Fruit fly (Drosophila melanogaster) whole organism, adult: Measurements from ENCODE around the gene Rala.

Source experiments
- CG11617 ChIP-seq: fragments of 200-800 bp; sonication (Bioruptor generic); optimal IDR thresholded peaks from 2 replicates; lab custom pipeline; 2017; ENCODE audit warnings: mild to moderate bottlenecking, missing biosample characterization, missing genetic modification reagents, missing genetic modification characterization
- CG12768 ChIP-seq: fragments of 200-800 bp; sonication (Bioruptor generic); optimal IDR thresholded peaks from 2 replicates; lab custom pipeline; 2017; ENCODE audit warnings: missing biosample characterization, missing genetic modification characterization, mild to moderate bottlenecking, moderate library complexity, missing genetic modification reagents
- CG14711 ChIP-seq: fragments of 200-800 bp; sonication (Bioruptor generic); optimal IDR thresholded peaks from 2 replicates; lab custom pipeline; 2018; ENCODE audit warnings: missing biosample characterization, mild to moderate bottlenecking, missing genetic modification characterization, moderate library complexity
- CG1620 ChIP-seq: fragments of 200-800 bp; sonication (Bioruptor generic); optimal IDR thresholded peaks from 2 replicates; lab custom pipeline; 2016; ENCODE audit warnings: missing biosample characterization, missing genetic modification characterization
- CG33017 ChIP-seq: fragments of 200-800 bp; sonication (Bioruptor generic); optimal IDR thresholded peaks from 2 replicates; lab custom pipeline; 2018; ENCODE audit warnings: missing biosample characterization, mild to moderate bottlenecking, missing genetic modification characterization, moderate library complexity
- CG5204 ChIP-seq: fragments of 200-800 bp; sonication (Bioruptor generic); optimal IDR thresholded peaks from 2 replicates; lab custom pipeline; 2016; ENCODE audit warnings: missing biosample characterization, missing genetic modification characterization
- CG7045 ChIP-seq: fragments of 200-800 bp; sonication (Bioruptor generic); optimal IDR thresholded peaks from 2 replicates; lab custom pipeline; 2017; ENCODE audit warnings: missing biosample characterization, mild to moderate bottlenecking, missing genetic modification characterization
- CG7101 ChIP-seq: fragments of 200-800 bp; sonication (Bioruptor generic); optimal IDR thresholded peaks from 2 replicates; lab custom pipeline; 2018; ENCODE audit warnings: missing biosample characterization, mild to moderate bottlenecking, missing genetic modification characterization, moderate library complexity
- Clk ChIP-seq: fragments of 200-800 bp; sonication (Bioruptor generic); optimal IDR thresholded peaks from 2 replicates; lab custom pipeline; 2017; ENCODE audit warnings: missing biosample characterization, missing genetic modification characterization
- Crg-1 ChIP-seq: fragments of 200-800 bp; sonication (Bioruptor generic); optimal IDR thresholded peaks from 2 replicates; lab custom pipeline; 2016; ENCODE audit warnings: missing biosample characterization, missing genetic modification characterization
- Hr96 ChIP-seq: fragments of 200-800 bp; sonication (Bioruptor generic); optimal IDR thresholded peaks from 2 replicates; lab custom pipeline; 2016; ENCODE audit warnings: missing biosample characterization, missing genetic modification characterization
- Mnt ChIP-seq: fragments of 200-800 bp; sonication (Bioruptor generic); optimal IDR thresholded peaks from 2 replicates; lab custom pipeline; 2016; ENCODE audit warnings: missing biosample characterization, mild to moderate bottlenecking, missing genetic modification characterization
- bab1 ChIP-seq: fragments of 200-800 bp; sonication (Bioruptor generic); optimal IDR thresholded peaks from 3 replicates; lab custom pipeline; 2019; ENCODE audit warnings: missing biosample characterization, mild to moderate bottlenecking, missing genetic modification characterization, moderate library complexity
- cic ChIP-seq: fragments of 200-800 bp; sonication (Bioruptor generic); optimal IDR thresholded peaks from 2 replicates; lab custom pipeline; 2017; ENCODE audit warnings: missing biosample characterization, mild to moderate bottlenecking, missing genetic modification characterization, moderate library complexity
- cnc ChIP-seq, 2 experiments: fragments of >200 bp; optimal IDR thresholded peaks; 2 replicates each; lab custom pipeline; 2017
- kay ChIP-seq: fragments of 200-800 bp; sonication (Bioruptor generic); peaks from one replicate; lab custom pipeline; 2016; ENCODE audit warnings: missing biosample characterization, missing genetic modification characterization, borderline replicate concordance
- ovo ChIP-seq: fragments of 200-800 bp; sonication (Bioruptor generic); optimal IDR thresholded peaks from 2 replicates; lab custom pipeline; 2016; ENCODE audit warnings: missing biosample characterization, missing genetic modification characterization
- pad ChIP-seq: fragments of 200-800 bp; sonication (Bioruptor generic); optimal IDR thresholded peaks from 3 replicates; lab custom pipeline; 2017; ENCODE audit warnings: missing biosample characterization, missing genetic modification characterization, mild to moderate bottlenecking, moderate library complexity, missing genetic modification reagents
- tj ChIP-seq: fragments of 200-800 bp; sonication (Bioruptor generic); optimal IDR thresholded peaks from 3 replicates; lab custom pipeline; 2017; ENCODE audit warnings: missing biosample characterization, mild to moderate bottlenecking, missing genetic modification characterization, moderate library complexity
- toe ChIP-seq: fragments of 200-800 bp; sonication (Bioruptor generic); optimal IDR thresholded peaks from 2 replicates; lab custom pipeline; 2016; ENCODE audit warnings: missing biosample characterization, missing genetic modification characterization

Gene Rala

DNA sequence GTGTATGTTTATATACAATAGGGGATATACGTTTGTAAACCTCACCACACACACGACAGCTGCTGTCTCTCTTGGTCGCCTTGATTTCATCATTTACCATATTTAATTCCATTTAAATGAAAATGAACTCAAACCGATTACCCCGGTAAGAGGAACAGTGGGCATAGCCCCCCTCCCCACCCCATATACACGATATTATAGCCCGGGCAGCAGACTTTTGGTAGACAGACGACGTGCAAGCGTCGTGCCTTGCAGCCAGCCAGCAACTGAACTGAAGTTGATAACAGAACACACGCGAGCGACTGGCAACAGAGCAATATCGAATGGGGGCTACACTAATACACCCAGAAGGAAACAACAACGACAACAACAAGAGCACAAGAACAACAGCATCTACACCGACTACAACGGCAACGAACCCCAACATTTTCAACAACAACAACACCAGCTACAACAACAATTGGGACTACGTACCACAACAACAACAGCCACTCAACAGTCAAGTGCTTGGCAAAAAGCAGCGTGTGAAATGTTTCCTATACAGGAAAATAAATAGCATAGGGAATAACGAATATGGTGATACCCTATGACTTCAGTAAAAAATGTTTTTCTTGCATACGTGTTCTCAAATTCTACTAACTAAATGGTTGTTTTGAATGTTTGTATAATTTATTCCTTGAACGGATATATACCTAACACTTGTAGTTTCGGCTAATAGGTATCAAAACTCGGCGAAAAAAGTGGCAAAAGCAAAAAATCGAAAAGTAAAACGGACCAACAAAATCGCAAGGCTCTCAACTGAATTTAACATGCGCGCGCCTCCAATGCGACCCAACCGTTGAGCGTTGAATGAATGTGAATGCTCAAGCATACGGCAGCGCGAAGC, 23.8 kb upstream of the Rala start:
- TF ChIP-seq bab1 (GFP tag; lab: Kevin White, UChicago), result peak; percentile 44
- peak; percentile 36 for TF ChIP-seq tj (GFP tag; lab: Kevin White, UChicago)
- TF ChIP-seq Clk (GFP tag; lab: Kevin White, UChicago), result no peak
- TF ChIP-seq toe (GFP tag; lab: Kevin White, UChicago), result peak; percentile 32
- peak; percentile 38 for TF ChIP-seq CG33017
- peak; percentile 46 for TF ChIP-seq cic (GFP tag; lab: Kevin White, UChicago)
- TF ChIP-seq Mnt (GFP tag; lab: Kevin White, UChicago), result peak; percentile 61
- no peak for TF ChIP-seq CG1620
- TF ChIP-seq ovo, result no peak
- TF ChIP-seq pad, result peak; percentile 20
- peak; percentile 72 for TF ChIP-seq CG7101 (tag; lab: Kevin White, UChicago)
- TF ChIP-seq CG11617 (GFP tag; lab: Kevin White, UChicago), result no peak
- TF ChIP-seq Crg-1 (GFP tag; lab: Kevin White, UChicago), result no peak
- peak; percentile 69 for TF ChIP-seq CG12768 (GFP tag; lab: Kevin White, UChicago)
- peak; percentile 79 for TF ChIP-seq CG14711
- no peak for TF ChIP-seq CG7045 (GFP tag; lab: Kevin White, UChicago)
- TF ChIP-seq Hr96 (GFP tag; lab: Kevin White, UChicago), result peak; percentile 23
- TF ChIP-seq CG5204, result peak; percentile 4
- TF ChIP-seq kay (GFP tag; lab: Kevin White, UChicago), result peak; percentile 95
- TF ChIP-seq cnc (optimal IDR thresholded peaks at IDR 0.05; lab: Kevin White, UChicago), result no peak

- TF ChIP-seq CG33017 (no peak), bab1 (GFP tag; lab: Kevin White, UChicago) (no peak), CG12768 (GFP tag; lab: Kevin White, UChicago) (no peak), tj (GFP tag; lab: Kevin White, UChicago) (no peak), ovo (no peak), CG5204 (no peak), toe (GFP tag; lab: Kevin White, UChicago) (no peak), cnc (optimal IDR thresholded peaks at IDR 0.05; lab: Kevin White, UChicago) (no peak), Clk (GFP tag; lab: Kevin White, UChicago) (no peak), cic (GFP tag; lab: Kevin White, UChicago) (no peak), CG7045 (GFP tag; lab: Kevin White, UChicago) (no peak)
Observed at dm6 chrX:3742723-3743004, 23.2 kb upstream of the Rala start.

DNA sequence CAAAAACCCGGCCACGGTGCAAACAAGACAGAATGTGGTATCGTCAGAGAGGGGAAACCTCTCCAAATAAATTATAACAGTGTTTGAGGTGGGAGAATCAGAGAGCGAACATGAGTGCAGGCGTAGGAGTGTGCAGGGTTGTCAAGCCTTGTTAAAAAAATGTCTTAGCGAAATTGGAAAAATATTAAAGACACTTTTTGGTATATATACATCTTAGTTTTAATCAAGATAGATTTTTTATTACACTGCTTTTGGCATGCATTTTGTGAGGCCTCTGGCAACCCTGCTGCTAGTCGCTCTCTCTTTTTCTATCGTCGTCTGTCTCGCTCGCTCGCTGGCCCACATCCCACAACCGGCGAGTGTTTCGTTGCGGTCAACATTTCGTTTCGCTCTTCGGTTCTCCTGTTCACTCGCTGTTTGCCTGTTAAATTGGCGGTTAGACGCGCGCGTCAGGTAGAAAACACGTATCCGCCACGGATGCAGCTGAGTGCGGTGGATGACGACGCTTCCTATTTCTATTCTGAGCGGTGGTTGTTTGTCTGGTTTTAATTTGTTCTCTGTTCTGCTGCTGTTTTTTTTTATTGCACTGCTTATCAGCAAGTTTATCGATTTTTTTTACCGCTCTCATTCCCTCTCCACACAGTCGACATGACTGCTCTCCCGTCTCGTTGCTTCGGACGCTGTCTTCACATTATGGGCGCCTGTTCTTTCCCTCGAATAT, 22.7 kb upstream of the Rala start:
- peak; percentile 99 for TF ChIP-seq CG7045 (GFP tag; lab: Kevin White, UChicago)
- peak; percentile 100 for TF ChIP-seq bab1 (GFP tag; lab: Kevin White, UChicago)
- TF ChIP-seq CG14711, result peak; percentile 100
- peak; percentile 98 for TF ChIP-seq tj (GFP tag; lab: Kevin White, UChicago)
- TF ChIP-seq cic (GFP tag; lab: Kevin White, UChicago), result peak; percentile 97
- peak; percentile 100 for TF ChIP-seq Hr96 (GFP tag; lab: Kevin White, UChicago)
- TF ChIP-seq toe (GFP tag; lab: Kevin White, UChicago), result peak; percentile 99
- no peak for TF ChIP-seq cnc (optimal IDR thresholded peaks at IDR 0.05; lab: Kevin White, UChicago)
- TF ChIP-seq CG7101 (tag; lab: Kevin White, UChicago), result peak; percentile 100
- TF ChIP-seq Mnt (GFP tag; lab: Kevin White, UChicago), result peak; percentile 99
- peak; percentile 100 for TF ChIP-seq CG1620
- TF ChIP-seq ovo, result peak; percentile 100
- TF ChIP-seq Crg-1 (GFP tag; lab: Kevin White, UChicago), result peak; percentile 100
- peak; percentile 100 for TF ChIP-seq CG11617 (GFP tag; lab: Kevin White, UChicago)
- peak; percentile 99 for TF ChIP-seq CG12768 (GFP tag; lab: Kevin White, UChicago)
- peak; percentile 96 for TF ChIP-seq kay (GFP tag; lab: Kevin White, UChicago)
- peak; percentile 99 for TF ChIP-seq pad
- TF ChIP-seq CG5204, result peak; percentile 99
- TF ChIP-seq Clk (GFP tag; lab: Kevin White, UChicago), result peak; percentile 99
- peak; percentile 99 for TF ChIP-seq CG33017

DNA sequence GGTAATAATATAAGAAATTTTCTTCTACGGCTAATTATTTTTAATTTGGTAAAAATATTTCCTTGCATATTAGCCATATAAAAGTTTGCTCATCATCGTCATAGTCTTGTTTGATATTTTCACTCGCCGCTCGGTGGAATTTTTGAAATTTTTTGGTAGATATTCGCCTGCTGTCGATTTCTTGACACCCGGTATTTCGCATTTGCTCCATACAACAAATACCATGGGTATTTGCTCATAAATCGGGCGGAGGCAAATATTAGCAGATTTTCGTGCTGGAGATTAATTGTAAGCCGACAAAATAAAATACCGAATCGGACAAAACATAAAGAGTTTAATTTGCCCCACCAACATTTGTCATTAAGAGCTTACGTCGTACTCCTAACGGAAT, 22.2 kb upstream of the Rala start:
- TF ChIP-seq cnc (optimal IDR thresholded peaks at IDR 0.05; lab: Kevin White, UChicago), result no peak
- TF ChIP-seq CG7101 (tag; lab: Kevin White, UChicago), result no peak
- TF ChIP-seq pad, result no peak
- TF ChIP-seq CG1620, result no peak
- no peak for TF ChIP-seq CG7045 (GFP tag; lab: Kevin White, UChicago)
- TF ChIP-seq CG12768 (GFP tag; lab: Kevin White, UChicago), result no peak
- TF ChIP-seq CG33017, result no peak
- no peak for TF ChIP-seq toe (GFP tag; lab: Kevin White, UChicago)
- no peak for TF ChIP-seq Clk (GFP tag; lab: Kevin White, UChicago)
- TF ChIP-seq kay (GFP tag; lab: Kevin White, UChicago), result no peak
- TF ChIP-seq Crg-1 (GFP tag; lab: Kevin White, UChicago), result no peak

dm6 chrX:3740725-3741440, 21.4 kb upstream of the Rala start:
- TF ChIP-seq ovo (peak; percentile 85), Crg-1 (GFP tag; lab: Kevin White, UChicago) (peak; percentile 52), kay (GFP tag; lab: Kevin White, UChicago) (peak; percentile 78), pad (peak; percentile 91), CG1620 (peak; percentile 15), toe (GFP tag; lab: Kevin White, UChicago) (no peak), cic (GFP tag; lab: Kevin White, UChicago) (peak; percentile 89), CG7045 (GFP tag; lab: Kevin White, UChicago) (no peak), Clk (GFP tag; lab: Kevin White, UChicago) (no peak), CG7101 (tag; lab: Kevin White, UChicago) (no peak), tj (GFP tag; lab: Kevin White, UChicago) (peak; percentile 82), bab1 (GFP tag; lab: Kevin White, UChicago) (peak; percentile 81), Hr96 (GFP tag; lab: Kevin White, UChicago) (peak; percentile 49), CG11617 (GFP tag; lab: Kevin White, UChicago) (peak; percentile 17), CG5204 (no peak), CG33017 (peak; percentile 46), cnc (optimal IDR thresholded peaks at IDR 0.05; lab: Kevin White, UChicago) (peak; percentile 77 to 94), CG12768 (GFP tag; lab: Kevin White, UChicago) (peak; percentile 29), Mnt (GFP tag; lab: Kevin White, UChicago) (peak; percentile 91), CG14711 (no peak)
